Worm (Caenorhabditis elegans) whole organism, early embryonic: ENCODE data around the gene spe-49.

ENCODE experiments used
- F13C5.2 ChIP-seq: sonication (generic microtip); optimal IDR thresholded peaks from 2 replicates; lab custom pipeline; 2017; ENCODE audit warnings: mild to moderate bottlenecking, missing genetic modification characterization, inconsistent platforms, missing compliant biosample characterization
- ama-1 ChIP-seq: fragments of 150-350 bp; optimal IDR thresholded peaks from 2 replicates; lab custom pipeline; 2014
- ceh-13 ChIP-seq: fragments of 200-800 bp; sonication (Bioruptor generic); optimal IDR thresholded peaks from 2 replicates; lab custom pipeline; 2018; ENCODE audit warnings: mild to moderate bottlenecking, missing genetic modification characterization, missing compliant biosample characterization
- ceh-36 ChIP-seq: sonication (generic microtip); optimal IDR thresholded peaks from 2 replicates; lab custom pipeline; 2016; ENCODE audit warnings: missing genetic modification characterization, inconsistent platforms, missing compliant biosample characterization
- flt-1 ChIP-seq: fragments of 200-800 bp; sonication (Bioruptor generic); IDR thresholded peaks from 2 replicates; pipeline ENCODE4 v1.3.6; 2022; ENCODE audit warnings: missing genetic modification characterization, missing compliant biosample characterization
- scrt-1 ChIP-seq: fragments of 200-800 bp; sonication (Bioruptor generic); IDR thresholded peaks from 2 replicates; pipeline ENCODE4 v1.3.6; 2022; ENCODE audit warnings: missing genetic modification characterization, missing compliant biosample characterization

- no peak for TF ChIP-seq scrt-1 (GFP tag; lab: Robert Waterston, UW)
- TF ChIP-seq ceh-13 = no peak
- TF ChIP-seq flt-1 (GFP tag; lab: Robert Waterston, UW) = no peak
- no peak for TF ChIP-seq ama-1
- no peak for TF ChIP-seq ceh-36 (tag; lab: Kevin White, UChicago)
- TF ChIP-seq F13C5.2 (tag; lab: Kevin White, UChicago) = no peak
Observed at ce11 chrV:6277178-6277834, 3.9 kb upstream of the spe-49 start.
